Fruit fly (Drosophila melanogaster): ENCODE measurements around the gene CG6321.
A peak's percentile ranks its signal among the peaks of the same experiment; 100 is the strongest.

CG6321 gene

DNA sequence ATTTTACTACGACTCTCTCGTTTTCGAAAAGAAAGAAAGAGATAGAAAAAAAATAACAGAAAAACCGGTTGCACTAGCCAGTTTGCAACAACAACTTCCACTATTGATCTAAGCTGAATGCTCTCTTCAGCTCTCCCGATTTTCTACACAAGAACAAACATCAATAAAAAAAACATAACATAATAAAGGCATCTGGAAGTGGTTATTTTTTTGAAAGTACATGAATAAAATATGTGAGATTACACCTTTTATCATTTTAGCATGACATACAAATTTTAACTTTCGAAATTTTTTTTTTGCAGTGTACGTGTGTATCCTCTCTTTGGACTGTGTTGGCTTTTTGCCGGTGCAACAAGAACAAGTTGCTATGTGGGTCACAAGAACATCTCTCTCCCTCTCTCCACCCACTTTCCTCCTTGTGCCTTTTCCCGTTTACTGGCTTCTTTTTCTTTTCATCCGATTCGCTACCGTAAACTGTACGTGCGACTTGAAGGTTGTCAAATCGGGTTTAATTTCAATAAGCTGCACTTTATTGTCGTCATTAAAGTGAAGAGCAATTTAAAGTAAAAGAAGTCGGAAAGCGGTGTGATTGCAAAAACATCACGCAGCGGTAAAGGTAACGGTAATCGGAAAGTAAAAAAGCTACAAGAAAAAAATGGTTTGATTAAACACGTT, 23.7 kb upstream of the CG6321 start (continued):
- peak; percentile 93 for TF ChIP-seq esg (GFP tag; conservative IDR thresholded peaks at IDR 0.05)
- peak; percentile 78 for TF ChIP-seq CG9215 (GFP tag; IDR thresholded peaks at IDR 0.05)
- peak; percentile 90 for TF ChIP-seq ac (GFP tag; optimal IDR thresholded peaks at IDR 0.05)
- peak; percentile 97 for TF ChIP-seq otp (GFP tag; IDR thresholded peaks at IDR 0.05)
- peak; percentile 98 for TF ChIP-seq CG4424 (GFP tag; optimal IDR thresholded peaks at IDR 0.05)
- TF ChIP-seq CG10147 (GFP tag; optimal IDR thresholded peaks at IDR 0.05), result peak; percentile 95
- TF ChIP-seq CG1529 (GFP tag; optimal IDR thresholded peaks at IDR 0.05), result peak; percentile 97
- peak; percentile 91 for TF ChIP-seq sr (GFP tag; IDR thresholded peaks at IDR 0.05)
- TF ChIP-seq CG3726 (GFP tag; IDR thresholded peaks at IDR 0.05), result peak; percentile 96
- peak; percentile 97 for TF ChIP-seq dpn (GFP tag; optimal IDR thresholded peaks at IDR 0.05)
- peak; percentile 99 for TF ChIP-seq chm (GFP tag; IDR thresholded peaks at IDR 0.05)
- peak; percentile 97 for TF ChIP-seq Side (GFP tag; optimal IDR thresholded peaks at IDR 0.05)
- TF ChIP-seq Sry-β (GFP tag; optimal IDR thresholded peaks at IDR 0.05), result peak; percentile 68
- peak; percentile 96 for TF ChIP-seq CG12744 (GFP tag; optimal IDR thresholded peaks at IDR 0.05)
- peak; percentile 87 for TF ChIP-seq jigr1 (GFP tag; IDR thresholded peaks at IDR 0.05)
- peak; percentile 97 for TF ChIP-seq CG4820 (GFP tag; optimal IDR thresholded peaks at IDR 0.05)
- peak; percentile 96 for TF ChIP-seq Dad (GFP tag; optimal IDR thresholded peaks at IDR 0.05)
- TF ChIP-seq Oli (tag; optimal IDR thresholded peaks at IDR 0.05), result peak; percentile 98
- peak; percentile 94 for TF ChIP-seq trem (tag; optimal IDR thresholded peaks at IDR 0.05)
- peak; percentile 82 for TF ChIP-seq gsb (GFP tag; IDR thresholded peaks at IDR 0.05)
- no peak for TF ChIP-seq vnd (GFP tag; IDR thresholded peaks at IDR 0.05; ENCODE audit: partially characterized antibody)
- peak; percentile 98 for TF ChIP-seq CG15601 (tag; optimal IDR thresholded peaks at IDR 0.05)
- TF ChIP-seq CG6791 (GFP tag; IDR thresholded peaks at IDR 0.05; ENCODE audit: partially characterized antibody), result no peak
- TF ChIP-seq grau (tag; optimal IDR thresholded peaks at IDR 0.05), result peak; percentile 93
- peak; percentile 75 for TF ChIP-seq Taf1 (GFP tag; IDR thresholded peaks at IDR 0.05)
- peak; percentile 90 for TF ChIP-seq her (GFP tag; optimal IDR thresholded peaks at IDR 0.05)
- TF ChIP-seq CG9932 (GFP tag; IDR thresholded peaks at IDR 0.05), result peak; percentile 80
- peak; percentile 71 for TF ChIP-seq TFAM (GFP tag; optimal IDR thresholded peaks at IDR 0.05)
- peak; percentile 97 for TF ChIP-seq CG31441 (GFP tag; IDR thresholded peaks at IDR 0.05)
- TF ChIP-seq CG30431 (GFP tag; optimal IDR thresholded peaks at IDR 0.05), result peak; percentile 92
- TF ChIP-seq vfl (GFP tag; optimal IDR thresholded peaks at IDR 0.05), result peak; percentile 76
- TF ChIP-seq NK7.1 (GFP tag; optimal IDR thresholded peaks at IDR 0.05), result peak; percentile 95
- TF ChIP-seq trh (GFP tag; optimal IDR thresholded peaks at IDR 0.05), result peak; percentile 93
- peak in 1 of 2 experiments; percentile 70 for TF ChIP-seq insv (GFP tag; optimal IDR thresholded peaks at IDR 0.05)
- TF ChIP-seq pan (optimal IDR thresholded peaks at IDR 0.05), result no peak
- peak in 1 of 2 experiments; percentile 98 for TF ChIP-seq pan (GFP tag; optimal IDR thresholded peaks at IDR 0.05 in 1 of 2, IDR thresholded peaks at IDR 0.05 in 1 of 2)
- TF ChIP-seq CG7928 (GFP tag; optimal IDR thresholded peaks at IDR 0.05), result peak; percentile 61
- peak; percentile 91 for TF ChIP-seq peb (GFP tag; IDR thresholded peaks at IDR 0.05)
- no peak for TF ChIP-seq mirr (GFP tag; optimal IDR thresholded peaks at IDR 0.05)
- TF ChIP-seq kni (GFP tag; optimal IDR thresholded peaks at IDR 0.05), result peak; percentile 41
- TF ChIP-seq emc (GFP tag; optimal IDR thresholded peaks at IDR 0.05), result peak; percentile 82
- peak; percentile 94 for TF ChIP-seq Aef1 (GFP tag; IDR thresholded peaks at IDR 0.05)
- TF ChIP-seq CG11456 (GFP tag; IDR thresholded peaks at IDR 0.05), result peak; percentile 90
- TF ChIP-seq CG10431 (GFP tag; optimal IDR thresholded peaks at IDR 0.05), result peak; percentile 89
- TF ChIP-seq Lhr (GFP tag; optimal IDR thresholded peaks at IDR 0.05), result peak; percentile 93
- peak; percentile 97 for TF ChIP-seq CG2199 (GFP tag; IDR thresholded peaks at IDR 0.05)
- peak; percentile 88 for TF ChIP-seq Ets97D (GFP tag; optimal IDR thresholded peaks at IDR 0.05)
- TF ChIP-seq Adf1 (GFP tag; IDR thresholded peaks at IDR 0.05), result peak; percentile 54
- peak; percentile 95 for TF ChIP-seq tgo (GFP tag; IDR thresholded peaks at IDR 0.05)
- TF ChIP-seq Sox100B (GFP tag; optimal IDR thresholded peaks at IDR 0.05), result peak; percentile 96
- TF ChIP-seq CG43689 (GFP tag; IDR thresholded peaks at IDR 0.05), result peak; percentile 89

Measured in whole organism, embryonic.